Worm (Caenorhabditis elegans) whole organism, early embryonic: Measurements from ENCODE around the gene Y73B6BL.27.

Experiments used
- B0310.2 ChIP-seq: sonication (generic microtip); optimal IDR thresholded peaks from 2 replicates; lab custom pipeline; 2016; ENCODE audit warnings: mild to moderate bottlenecking, missing genetic modification characterization, missing compliant biosample characterization
- F13C5.2 ChIP-seq: sonication (generic microtip); optimal IDR thresholded peaks from 2 replicates; lab custom pipeline; 2017; ENCODE audit warnings: mild to moderate bottlenecking, missing genetic modification characterization, inconsistent platforms, missing compliant biosample characterization
- aly-1 ChIP-seq: sonication (generic microtip); optimal IDR thresholded peaks from 2 replicates; lab custom pipeline; 2016; ENCODE audit warnings: missing genetic modification characterization, missing compliant biosample characterization
- ama-1 ChIP-seq: fragments of 150-350 bp; optimal IDR thresholded peaks from 2 replicates; lab custom pipeline; 2014
- ceh-13 ChIP-seq: fragments of 200-800 bp; sonication (Bioruptor generic); optimal IDR thresholded peaks from 2 replicates; lab custom pipeline; 2018; ENCODE audit warnings: mild to moderate bottlenecking, missing genetic modification characterization, missing compliant biosample characterization
- ceh-36 ChIP-seq: sonication (generic microtip); optimal IDR thresholded peaks from 2 replicates; lab custom pipeline; 2016; ENCODE audit warnings: missing genetic modification characterization, inconsistent platforms, missing compliant biosample characterization
- ets-7 ChIP-seq: sonication (generic microtip); optimal IDR thresholded peaks from 2 replicates; lab custom pipeline; 2016; ENCODE audit warnings: missing genotype, missing genetic modification characterization, missing compliant biosample characterization
- flt-1 ChIP-seq: fragments of 200-800 bp; sonication (Bioruptor generic); IDR thresholded peaks from 2 replicates; pipeline ENCODE4 v1.3.6; 2022; ENCODE audit warnings: missing genetic modification characterization, missing compliant biosample characterization
- hmbx-1 ChIP-seq: sonication (generic microtip); optimal IDR thresholded peaks from 2 replicates; lab custom pipeline; 2016; ENCODE audit warnings: mild to moderate bottlenecking, missing genetic modification characterization, missing compliant biosample characterization
- hmg-4 ChIP-seq: fragments of 200-800 bp; sonication (Bioruptor generic); optimal IDR thresholded peaks from 2 replicates; lab custom pipeline; 2018; ENCODE audit warnings: mild to moderate bottlenecking, missing genetic modification characterization, missing compliant biosample characterization
- hnd-1 ChIP-seq: sonication (generic microtip); optimal IDR thresholded peaks from 2 replicates; lab custom pipeline; 2016; ENCODE audit warnings: missing genetic modification characterization, missing compliant biosample characterization
- pes-1 ChIP-seq: fragments of 200-800 bp; sonication (Bioruptor generic); IDR thresholded peaks from 2 replicates; pipeline ENCODE4 v1.3.6; 2022; ENCODE audit warnings: missing genetic modification reagents, missing genetic modification characterization, missing compliant biosample characterization
- scrt-1 ChIP-seq: fragments of 200-800 bp; sonication (Bioruptor generic); IDR thresholded peaks from 2 replicates; pipeline ENCODE4 v1.3.6; 2022; ENCODE audit warnings: missing genetic modification characterization, missing compliant biosample characterization
- sea-1 ChIP-seq: fragments of 200-800 bp; sonication (Bioruptor generic); conservative IDR thresholded peaks from 2 replicates; pipeline ENCODE4 v1.3.6; 2022; ENCODE audit warnings: missing genetic modification characterization, missing compliant biosample characterization
- tbx-11 ChIP-seq: fragments of 200-800 bp; sonication (Bioruptor generic); IDR thresholded peaks from 2 replicates; pipeline ENCODE4 v1.3.6; 2022; ENCODE audit warnings: missing genetic modification characterization, missing compliant biosample characterization
- tbx-37 ChIP-seq: fragments of 200-800 bp; sonication (Bioruptor generic); conservative IDR thresholded peaks from 2 replicates; pipeline ENCODE4 v1.3.6; 2022; ENCODE audit warnings: missing genetic modification reagents, missing genetic modification characterization, missing compliant biosample characterization
- tra-4 ChIP-seq: sonication (generic microtip); optimal IDR thresholded peaks from 2 replicates; lab custom pipeline; 2017; ENCODE audit warnings: missing genetic modification characterization, missing compliant biosample characterization

Y73B6BL.27 gene

DNA sequence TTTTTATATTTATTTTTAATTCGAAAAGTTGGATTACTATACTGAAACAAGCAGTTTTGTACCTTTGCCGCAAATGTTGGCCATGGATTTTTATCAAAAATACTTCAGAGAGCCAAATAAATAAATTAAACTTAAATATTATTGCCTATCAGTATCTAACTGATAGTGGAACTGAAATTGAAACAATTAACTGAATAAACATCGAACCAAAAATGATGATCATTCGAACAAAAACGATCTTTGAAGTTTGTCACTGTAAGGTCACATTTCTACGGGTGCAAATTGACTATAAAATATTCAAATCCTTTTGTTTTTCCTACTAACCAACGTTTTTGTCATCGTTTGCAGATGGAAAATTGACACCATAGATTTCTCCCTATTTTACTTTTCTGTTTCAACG, 30.0 kb downstream of the Y73B6BL.27 start:
- TF ChIP-seq tbx-11 (GFP tag; lab: Robert Waterston, UW) (no peak), ets-7 (tag; lab: Kevin White, UChicago) (no peak), ceh-36 (tag; lab: Kevin White, UChicago) (no peak), ama-1 (lab: Kevin White, UChicago) (no peak), tra-4 (no peak), ceh-13 (GFP tag; lab: Kevin White, UChicago) (no peak), pes-1 (GFP tag; lab: Robert Waterston, UW) (no peak), hnd-1 (tag; lab: Kevin White, UChicago) (no peak), aly-1 (tag; lab: Kevin White, UChicago) (no peak), scrt-1 (GFP tag; lab: Robert Waterston, UW) (no peak), hmg-4 (GFP tag; lab: Kevin White, UChicago) (no peak), flt-1 (GFP tag; lab: Robert Waterston, UW) (no peak), sea-1 (GFP tag; lab: Robert Waterston, UW) (no peak), F13C5.2 (tag; lab: Kevin White, UChicago) (no peak)

DNA sequence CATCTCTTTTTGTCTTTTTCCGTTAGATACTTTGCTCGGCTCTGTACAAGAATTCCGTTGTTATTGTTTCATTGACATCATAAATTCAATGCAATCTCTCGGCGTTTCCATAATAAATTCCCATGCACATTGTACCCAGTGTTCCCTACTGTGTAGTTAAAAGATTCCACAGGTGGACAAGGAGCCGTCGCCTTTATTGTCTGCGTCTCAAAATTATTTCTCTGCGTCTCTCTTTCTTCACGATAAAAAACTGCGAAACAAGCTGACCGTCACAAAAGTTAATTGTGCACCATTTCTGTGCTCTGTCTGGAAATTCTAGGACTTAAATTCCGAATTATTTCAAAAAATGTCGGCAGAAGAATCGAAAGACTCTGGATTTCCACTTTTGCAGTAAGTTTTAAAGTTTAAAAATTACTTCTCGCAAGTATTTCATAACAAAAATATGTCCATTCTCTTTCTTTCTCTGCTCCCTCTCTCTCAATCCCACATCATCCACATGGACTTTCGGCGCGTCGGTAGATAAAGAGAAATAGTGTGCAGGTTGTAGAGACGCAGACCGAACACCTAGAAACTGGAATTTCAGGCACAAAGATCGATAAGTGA, 30.9 kb downstream of the Y73B6BL.27 start:
- TF ChIP-seq scrt-1 (GFP tag; lab: Robert Waterston, UW): no peak

DNA sequence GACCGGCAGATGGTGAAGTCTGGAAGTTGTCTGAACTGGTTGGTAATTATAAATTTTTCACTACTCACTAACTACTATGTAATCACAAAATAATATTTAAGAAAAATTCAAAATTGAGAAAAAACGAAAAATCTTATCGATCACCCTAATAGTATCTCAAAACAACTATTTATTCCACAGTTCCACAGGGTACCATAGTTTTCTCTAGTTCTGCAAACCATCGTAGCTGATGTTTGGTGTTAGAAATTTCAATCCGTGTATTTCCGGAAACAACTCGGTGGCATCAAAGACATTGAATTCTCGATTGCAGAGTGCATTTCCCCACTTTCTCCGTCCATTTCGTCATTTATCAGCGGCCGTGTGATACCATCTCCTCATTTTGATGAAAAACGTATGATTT, 31.4 kb downstream of the Y73B6BL.27 start, which contains the start of gene Y73B6BL.31:
Gene Y73B6BL.31 (plus strand): TSS at position 301 of the 400 bp plus-strand sequence.
- no peak for TF ChIP-seq pes-1 (GFP tag; lab: Robert Waterston, UW)

DNA sequence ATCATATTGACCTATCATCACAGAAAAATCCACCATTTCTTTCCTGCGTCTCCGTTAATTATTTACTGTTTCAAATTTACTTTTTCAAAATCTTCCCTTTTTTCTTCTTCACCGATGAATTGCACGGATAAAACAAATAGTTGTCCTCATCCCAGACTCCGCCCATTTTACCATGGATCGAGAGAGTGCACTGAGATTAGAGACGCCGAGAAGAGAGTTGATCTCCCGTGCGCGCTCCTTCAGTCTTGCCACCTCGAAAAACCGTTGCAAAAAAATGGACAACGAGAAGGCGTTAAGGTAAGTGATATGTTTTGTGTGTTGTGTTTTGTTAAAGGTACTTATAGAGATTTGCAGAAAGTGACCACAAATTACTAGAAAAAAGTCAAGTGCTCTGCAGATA, 35.0 kb downstream of the Y73B6BL.27 start, which contains the start of gene dlc-5:
Gene dlc-5 (plus strand): TSS at position 154 of the 400 bp plus-strand sequence.
- no peak for TF ChIP-seq tra-4
- TF ChIP-seq B0310.2: no peak
- no peak for TF ChIP-seq scrt-1 (GFP tag; lab: Robert Waterston, UW)
- TF ChIP-seq tbx-37 (GFP tag; lab: Robert Waterston, UW): no peak
- TF ChIP-seq flt-1 (GFP tag; lab: Robert Waterston, UW): no peak
- no peak for TF ChIP-seq sea-1 (GFP tag; lab: Robert Waterston, UW)

DNA sequence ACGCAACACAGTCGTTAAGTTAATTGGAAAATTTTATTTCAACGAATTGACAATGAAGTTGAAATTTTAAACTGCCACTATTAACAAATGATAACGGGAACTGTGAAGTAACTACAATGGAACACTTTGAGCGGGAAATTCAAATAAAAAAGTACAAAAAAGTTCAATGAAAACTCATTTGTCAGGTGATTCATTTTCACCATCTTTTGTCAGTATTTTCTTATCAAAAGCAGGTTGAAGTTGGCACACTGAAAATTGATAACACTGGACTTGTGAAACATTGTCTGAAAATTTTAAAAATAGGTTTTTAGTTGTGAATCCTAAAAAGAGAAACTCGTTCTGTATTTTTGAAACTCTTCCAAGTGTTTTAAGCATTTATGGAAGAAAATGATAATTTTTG, 39.6 kb downstream of the Y73B6BL.27 start:
- TF ChIP-seq hmbx-1 (tag; lab: Kevin White, UChicago): no peak

DNA sequence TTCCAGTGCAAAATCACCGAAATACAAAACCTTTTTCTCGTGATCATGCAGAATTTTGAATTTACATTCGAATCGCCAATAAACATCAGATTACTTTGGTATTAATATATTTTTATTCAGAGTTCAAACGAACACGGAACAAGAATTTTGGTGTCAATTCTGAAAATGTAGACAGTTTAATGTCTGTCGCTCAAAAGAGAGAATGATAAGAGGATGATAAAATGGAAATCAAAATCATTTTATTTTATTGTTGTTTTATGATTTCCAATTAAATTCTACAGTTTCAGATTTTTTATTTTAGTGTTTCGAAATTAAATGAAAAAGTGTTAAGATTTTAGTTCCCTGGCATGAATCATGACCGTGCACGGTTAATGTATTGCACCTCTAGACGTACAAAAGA, 40.7 kb downstream of the Y73B6BL.27 start:
- TF ChIP-seq F13C5.2 (tag; lab: Kevin White, UChicago): no peak
- no peak for TF ChIP-seq ceh-36 (tag; lab: Kevin White, UChicago)
- TF ChIP-seq ets-7 (tag; lab: Kevin White, UChicago): no peak
- TF ChIP-seq hnd-1 (tag; lab: Kevin White, UChicago): no peak
- TF ChIP-seq flt-1 (GFP tag; lab: Robert Waterston, UW): no peak
- no peak for TF ChIP-seq pes-1 (GFP tag; lab: Robert Waterston, UW)
- TF ChIP-seq scrt-1 (GFP tag; lab: Robert Waterston, UW): no peak
- no peak for TF ChIP-seq tra-4
- TF ChIP-seq sea-1 (GFP tag; lab: Robert Waterston, UW): no peak
- no peak for TF ChIP-seq tbx-37 (GFP tag; lab: Robert Waterston, UW)
- TF ChIP-seq hmg-4 (GFP tag; lab: Kevin White, UChicago): no peak
- TF ChIP-seq ceh-13 (GFP tag; lab: Kevin White, UChicago): no peak
- no peak for TF ChIP-seq tbx-11 (GFP tag; lab: Robert Waterston, UW)
- TF ChIP-seq aly-1 (tag; lab: Kevin White, UChicago): no peak

DNA sequence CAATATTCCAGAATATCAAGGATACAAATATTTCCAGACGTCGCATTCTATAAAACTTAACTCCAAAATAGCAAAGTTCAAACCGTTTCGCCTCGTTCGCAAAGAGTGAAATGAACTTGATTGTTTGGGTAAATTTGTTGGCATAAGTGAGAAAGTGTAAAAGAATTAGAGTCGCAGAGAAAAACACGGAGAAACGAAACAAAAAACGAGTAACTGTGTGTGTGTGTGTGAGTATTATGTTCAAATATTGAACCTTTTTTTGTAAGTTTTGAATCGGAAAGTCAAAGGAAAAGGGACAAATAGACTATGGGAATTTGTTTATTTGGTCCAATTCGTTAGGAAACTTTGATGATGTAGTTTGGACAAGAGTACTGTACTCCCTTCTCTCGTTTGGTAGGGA, 41.5 kb downstream of the Y73B6BL.27 start, which contains the start of gene acp-7:
Gene acp-7 (minus strand): TSS at position 101 of the 400 bp plus-strand sequence.
- no peak for TF ChIP-seq hnd-1 (tag; lab: Kevin White, UChicago)
- TF ChIP-seq tra-4: no peak
- TF ChIP-seq tbx-11 (GFP tag; lab: Robert Waterston, UW): no peak
- TF ChIP-seq B0310.2: no peak
- no peak for TF ChIP-seq hmbx-1 (tag; lab: Kevin White, UChicago)
- TF ChIP-seq ceh-36 (tag; lab: Kevin White, UChicago): no peak
- no peak for TF ChIP-seq pes-1 (GFP tag; lab: Robert Waterston, UW)
- no peak for TF ChIP-seq hmg-4 (GFP tag; lab: Kevin White, UChicago)
- TF ChIP-seq sea-1 (GFP tag; lab: Robert Waterston, UW): no peak
- TF ChIP-seq scrt-1 (GFP tag; lab: Robert Waterston, UW): no peak
- no peak for TF ChIP-seq tbx-37 (GFP tag; lab: Robert Waterston, UW)
- no peak for TF ChIP-seq aly-1 (tag; lab: Kevin White, UChicago)
- TF ChIP-seq ceh-13 (GFP tag; lab: Kevin White, UChicago): no peak
- no peak for TF ChIP-seq ets-7 (tag; lab: Kevin White, UChicago)
- TF ChIP-seq ama-1 (lab: Kevin White, UChicago): no peak
- TF ChIP-seq flt-1 (GFP tag; lab: Robert Waterston, UW): no peak
- no peak for TF ChIP-seq F13C5.2 (tag; lab: Kevin White, UChicago)

DNA sequence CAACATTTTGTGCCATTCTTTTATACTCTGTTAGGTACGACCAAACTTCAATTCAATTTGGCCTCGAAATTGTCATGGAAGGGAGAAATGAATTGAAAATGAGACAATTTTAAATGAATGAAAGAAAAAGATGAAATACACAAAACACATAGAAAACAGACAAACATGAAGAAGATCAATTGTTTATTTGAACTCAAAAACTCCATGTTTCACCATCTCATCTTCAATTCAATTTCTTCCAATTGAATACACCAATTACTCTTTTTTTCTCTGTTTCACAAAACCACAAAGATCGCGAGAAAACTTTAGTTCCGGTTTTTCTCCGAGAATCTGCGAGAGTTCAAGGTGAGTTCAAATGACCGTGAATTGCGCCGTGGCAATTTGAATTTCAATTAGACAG, 45.8 kb downstream of the Y73B6BL.27 start:
- TF ChIP-seq ama-1 (lab: Kevin White, UChicago): no peak
- no peak for TF ChIP-seq hmg-4 (GFP tag; lab: Kevin White, UChicago)
- no peak for TF ChIP-seq tra-4
- no peak for TF ChIP-seq B0310.2
- no peak for TF ChIP-seq tbx-11 (GFP tag; lab: Robert Waterston, UW)
- no peak for TF ChIP-seq hnd-1 (tag; lab: Kevin White, UChicago)
- no peak for TF ChIP-seq ceh-13 (GFP tag; lab: Kevin White, UChicago)
- TF ChIP-seq F13C5.2 (tag; lab: Kevin White, UChicago): no peak
- TF ChIP-seq flt-1 (GFP tag; lab: Robert Waterston, UW): no peak
